Worm (Caenorhabditis elegans): ENCODE data around the gene ccar-1.

ccar-1 gene

ce11 chrIV:14050900-14051299 is 20.4 kb upstream of the ccar-1 start, which contains the start of gene semo-1:
Gene semo-1, plus strand, starts transcription at chrIV:14051200.
- TF ChIP-seq sma-9 (GFP tag; optimal IDR thresholded peaks at IDR 0.05) (no peak), sma-9 (tag; optimal IDR thresholded peaks at IDR 0.05) (no peak), ztf-4 (tag; optimal IDR thresholded peaks at IDR 0.05) (no peak), zag-1 (tag; optimal IDR thresholded peaks at IDR 0.05) (no peak), skn-1 (tag; optimal IDR thresholded peaks at IDR 0.05) (no peak), aly-2 (tag; optimal IDR thresholded peaks at IDR 0.05) (no peak), unc-39 (tag; optimal IDR thresholded peaks at IDR 0.05) (no peak)

- TF ChIP-seq C34F6.9 (tag; optimal IDR thresholded peaks at IDR 0.05) (no peak), lin-11 (tag; optimal IDR thresholded peaks at IDR 0.05) (no peak), mdl-1 (tag; optimal IDR thresholded peaks at IDR 0.05) (no peak), lsy-2 (tag; optimal IDR thresholded peaks at IDR 0.05) (no peak), sma-9 (GFP tag; optimal IDR thresholded peaks at IDR 0.05) (no peak), sma-9 (tag; optimal IDR thresholded peaks at IDR 0.05) (no peak), alr-1 (tag; optimal IDR thresholded peaks at IDR 0.05) (no peak), lin-13 (GFP tag; optimal IDR thresholded peaks at IDR 0.05) (no peak), lin-39 (tag; optimal IDR thresholded peaks at IDR 0.05) (no peak), fos-1 (tag; optimal IDR thresholded peaks at IDR 0.05) (no peak), sma-3 (GFP tag; optimal IDR thresholded peaks at IDR 0.05) (no peak), ceh-82 (tag; optimal IDR thresholded peaks at IDR 0.05) (no peak), R02D3.7 (tag; optimal IDR thresholded peaks at IDR 0.05) (no peak)
These were observed 10.7 kb upstream of the ccar-1 start, which contains the start of gene Y37A1B.4 for ce11 chrIV:14060612-14061011. Gene Y37A1B.4, minus strand, starts transcription at chrIV:14060712.

- TF ChIP-seq nhr-77 (tag; optimal IDR thresholded peaks at IDR 0.05) = no peak
- TF ChIP-seq elt-3 (tag; optimal IDR thresholded peaks at IDR 0.05) = no peak
- no peak for TF ChIP-seq snpc-4 (tag; optimal IDR thresholded peaks at IDR 0.05)
- TF ChIP-seq nhr-129 (tag; optimal IDR thresholded peaks at IDR 0.05) = no peak
- TF ChIP-seq nhr-12 (tag; optimal IDR thresholded peaks at IDR 0.05) = no peak
These were observed 4.9 kb upstream of the ccar-1 start for ce11 chrIV:14066403-14066802.

- TF ChIP-seq elt-3 (tag; optimal IDR thresholded peaks at IDR 0.05) (no peak), lsy-2 (tag; optimal IDR thresholded peaks at IDR 0.05) (no peak), nhr-10 (tag; optimal IDR thresholded peaks at IDR 0.05) (no peak), lin-13 (GFP tag; optimal IDR thresholded peaks at IDR 0.05) (no peak), peb-1 (tag; optimal IDR thresholded peaks at IDR 0.05) (no peak), blmp-1 (tag; optimal IDR thresholded peaks at IDR 0.05; ENCODE audit: insufficient read depth) (no peak), F13H6.1 (tag; optimal IDR thresholded peaks at IDR 0.05) (no peak), alr-1 (tag; optimal IDR thresholded peaks at IDR 0.05) (no peak)
These were observed 1.6 kb upstream of the ccar-1 start, which contains the start of gene lst-4 for ce11 chrIV:14069760-14070159. Gene lst-4, minus strand, starts transcription at chrIV:14069860.

ce11 chrIV:14070185-14070991 is 960 bp upstream of the ccar-1 start:
- peak; percentile 42 for TF ChIP-seq C34F6.9 (tag; optimal IDR thresholded peaks at IDR 0.05)
- no peak for TF ChIP-seq nhr-11 (tag; optimal IDR thresholded peaks at IDR 0.05)
- TF ChIP-seq unc-55 (GFP tag; optimal IDR thresholded peaks at IDR 0.05) = peak; percentile 44
- no peak for TF ChIP-seq nhr-77 (tag; optimal IDR thresholded peaks at IDR 0.05)
- peak; percentile 38 for TF ChIP-seq gmeb-1 (tag; optimal IDR thresholded peaks at IDR 0.05)
- peak; percentile 14 to 20 for TF ChIP-seq lsy-2 (tag; optimal IDR thresholded peaks at IDR 0.05)
- peak; percentile 41 for TF ChIP-seq lin-13 (GFP tag; optimal IDR thresholded peaks at IDR 0.05)
- no peak for TF ChIP-seq unc-39 (tag; optimal IDR thresholded peaks at IDR 0.05)

- TF ChIP-seq alr-1 (tag; optimal IDR thresholded peaks at IDR 0.05) (no peak), nhr-237 (tag; optimal IDR thresholded peaks at IDR 0.05) (no peak), unc-39 (tag; optimal IDR thresholded peaks at IDR 0.05) (no peak), crh-2 (tag; optimal IDR thresholded peaks at IDR 0.05) (peak; percentile 87), zag-1 (tag; optimal IDR thresholded peaks at IDR 0.05) (peak; percentile 21), F13H6.1 (tag; optimal IDR thresholded peaks at IDR 0.05) (peak; percentile 85), ZK546.5 (tag; optimal IDR thresholded peaks at IDR 0.05) (peak; percentile 49), nhr-129 (tag; optimal IDR thresholded peaks at IDR 0.05) (peak; percentile 98), lin-11 (tag; optimal IDR thresholded peaks at IDR 0.05) (peak; percentile 85), lsy-2 (tag; optimal IDR thresholded peaks at IDR 0.05) (peak; percentile 81 to 92), peb-1 (tag; optimal IDR thresholded peaks at IDR 0.05) (no peak), mdl-1 (tag; optimal IDR thresholded peaks at IDR 0.05) (peak in 1 of 2 experiments; percentile 29), C34F6.9 (tag; optimal IDR thresholded peaks at IDR 0.05) (peak; percentile 92), unc-55 (GFP tag; optimal IDR thresholded peaks at IDR 0.05) (peak; percentile 96), mab-5 (tag; optimal IDR thresholded peaks at IDR 0.05) (peak; percentile 80), lin-13 (GFP tag; optimal IDR thresholded peaks at IDR 0.05) (peak; percentile 91), egl-27 (tag; optimal IDR thresholded peaks at IDR 0.05) (peak; percentile 36), ama-1 (optimal IDR thresholded peaks at IDR 0.05) (peak; percentile 25), sem-4 (tag; optimal IDR thresholded peaks at IDR 0.05) (peak; percentile 23), gmeb-1 (tag; optimal IDR thresholded peaks at IDR 0.05) (peak; percentile 83), snpc-4 (tag; optimal IDR thresholded peaks at IDR 0.05) (peak; percentile 39), nhr-21 (tag; optimal IDR thresholded peaks at IDR 0.05) (peak; percentile 75), R02D3.7 (tag; optimal IDR thresholded peaks at IDR 0.05) (peak; percentile 33), sma-3 (GFP tag; optimal IDR thresholded peaks at IDR 0.05) (peak; percentile 62), sma-9 (GFP tag; optimal IDR thresholded peaks at IDR 0.05) (peak; percentile 69), sma-9 (tag; optimal IDR thresholded peaks at IDR 0.05) (no peak), ztf-4 (tag; optimal IDR thresholded peaks at IDR 0.05) (peak; percentile 64), mbf-1 (tag; optimal IDR thresholded peaks at IDR 0.05) (no peak), fos-1 (tag; optimal IDR thresholded peaks at IDR 0.05) (peak; percentile 49)
These were observed 407 bp upstream of the ccar-1 start for ce11 chrIV:14070992-14071289.
